Worm (Caenorhabditis elegans): ENCODE data around the gene irld-51.

The irld-51 gene

DNA sequence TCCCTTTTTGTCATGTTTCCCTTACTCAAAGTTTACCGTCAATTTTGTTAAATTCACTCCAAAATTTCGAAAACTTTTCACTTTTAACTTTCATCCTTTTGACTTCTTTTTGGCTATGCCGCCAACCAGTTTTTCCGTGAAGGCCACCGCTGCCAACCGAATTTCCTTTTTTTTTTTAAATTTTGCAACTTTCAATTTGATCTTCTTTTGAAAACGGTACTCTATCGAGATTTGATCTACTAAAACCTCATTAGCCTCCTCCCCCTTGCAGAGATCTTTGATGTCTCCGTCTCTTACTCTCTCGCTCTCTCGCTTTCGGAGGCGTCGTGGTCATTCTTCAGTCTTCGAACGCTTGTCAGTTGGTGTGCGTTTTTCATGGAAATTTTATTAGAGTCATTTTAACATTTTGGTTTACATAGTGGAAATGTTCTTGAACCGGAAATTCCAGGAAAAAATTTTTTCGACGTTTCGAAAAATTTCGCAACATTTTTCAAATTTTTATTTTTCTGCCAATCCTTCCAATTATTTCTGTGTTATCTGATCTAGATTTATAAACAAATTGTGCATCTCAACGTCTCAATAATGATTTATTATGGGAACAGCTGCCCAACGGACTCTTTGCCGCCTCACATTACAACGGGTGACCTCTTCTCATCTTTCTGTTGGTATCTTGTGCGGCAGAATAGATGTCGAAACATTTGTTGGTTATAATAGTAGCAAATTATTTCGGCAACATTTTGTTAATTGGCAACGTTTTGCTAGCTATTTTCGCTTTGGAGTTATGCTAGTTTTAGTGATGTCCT lies 42.3 kb upstream of the irld-51 start:
- no peak for TF ChIP-seq crh-2 (tag; optimal IDR thresholded peaks at IDR 0.05)
- peak; percentile 17 for TF ChIP-seq sma-9 (GFP tag; optimal IDR thresholded peaks at IDR 0.05)
- no peak for TF ChIP-seq sma-9 (tag; optimal IDR thresholded peaks at IDR 0.05)
- peak; percentile 43 for TF ChIP-seq nhr-25 (tag; optimal IDR thresholded peaks at IDR 0.05)
- TF ChIP-seq lsy-2 (tag; optimal IDR thresholded peaks at IDR 0.05): peak in 1 of 2 experiments; percentile 3
- no peak for TF ChIP-seq nhr-12 (tag; optimal IDR thresholded peaks at IDR 0.05)
- TF ChIP-seq snpc-4 (tag; optimal IDR thresholded peaks at IDR 0.05): no peak
- TF ChIP-seq nhr-23 (tag; optimal IDR thresholded peaks at IDR 0.05): no peak
- TF ChIP-seq nhr-21 (tag; optimal IDR thresholded peaks at IDR 0.05): no peak
- no peak for TF ChIP-seq ztf-4 (tag; optimal IDR thresholded peaks at IDR 0.05)
- TF ChIP-seq ceh-16 (tag; optimal IDR thresholded peaks at IDR 0.05): peak; percentile 64
- peak; percentile 44 for TF ChIP-seq mab-5 (tag; optimal IDR thresholded peaks at IDR 0.05)
- TF ChIP-seq mdl-1 (tag; optimal IDR thresholded peaks at IDR 0.05): no peak
- TF ChIP-seq nhr-129 (tag; optimal IDR thresholded peaks at IDR 0.05): peak; percentile 46
- TF ChIP-seq blmp-1 (tag; optimal IDR thresholded peaks at IDR 0.05; ENCODE audit: insufficient read depth): peak; percentile 86
- peak; percentile 7 for TF ChIP-seq unc-55 (GFP tag; optimal IDR thresholded peaks at IDR 0.05)
- no peak for TF ChIP-seq fos-1 (tag; optimal IDR thresholded peaks at IDR 0.05)

DNA sequence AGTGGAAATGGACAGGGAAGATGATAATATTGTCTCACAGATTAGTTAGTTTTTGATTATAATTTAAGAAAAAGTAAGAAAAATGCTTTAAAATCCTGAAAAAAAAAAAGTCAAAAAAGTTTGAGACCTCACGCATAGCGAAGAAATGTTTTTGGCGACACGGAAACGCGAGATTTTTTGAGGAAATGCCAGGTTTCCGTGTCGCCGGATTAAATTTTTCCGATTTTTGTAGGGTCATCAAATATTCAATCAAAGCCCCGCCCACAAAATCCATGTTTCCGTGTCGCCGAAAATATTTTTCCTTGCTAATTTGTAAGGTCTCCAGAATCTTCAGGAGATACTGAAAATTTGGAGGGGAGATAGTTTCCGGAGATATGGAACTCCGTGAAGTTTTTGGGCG lies 39.8 kb upstream of the irld-51 start:
- TF ChIP-seq nhr-21 (tag; optimal IDR thresholded peaks at IDR 0.05) (no peak), sma-3 (GFP tag; optimal IDR thresholded peaks at IDR 0.05) (no peak), blmp-1 (tag; optimal IDR thresholded peaks at IDR 0.05; ENCODE audit: insufficient read depth) (no peak), R02D3.7 (tag; optimal IDR thresholded peaks at IDR 0.05) (no peak), dmd-4 (tag; optimal IDR thresholded peaks at IDR 0.05) (no peak), nhr-10 (tag; optimal IDR thresholded peaks at IDR 0.05) (no peak)

DNA sequence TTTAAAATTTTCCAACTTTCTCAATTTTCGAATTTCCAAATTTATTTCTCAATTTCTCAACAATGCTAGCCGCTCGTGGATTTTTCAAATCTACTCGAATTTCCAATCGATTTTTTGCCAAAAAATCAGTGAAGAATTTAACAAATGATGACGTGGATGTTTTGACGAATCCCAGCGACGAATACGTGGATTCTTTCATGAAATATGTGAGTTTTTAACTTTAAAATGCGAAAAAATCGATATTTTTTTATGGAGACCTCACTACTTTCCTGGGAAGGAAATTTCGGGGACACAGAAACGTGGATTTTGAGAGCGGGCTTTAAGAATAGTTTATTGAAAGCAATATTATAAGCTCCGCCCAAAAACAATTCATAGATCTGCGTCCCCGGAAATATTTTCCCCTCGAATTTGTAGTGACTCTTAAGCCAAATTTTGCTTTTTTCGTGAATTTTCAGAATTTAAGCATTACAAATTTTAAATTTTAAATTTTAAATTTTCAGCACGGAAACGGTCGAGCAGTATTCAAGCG lies 39.1 kb upstream of the irld-51 start, which contains the start of gene K08A2.2:
Gene K08A2.2 (plus strand): TSS at position 51 of the 529 bp plus-strand sequence.
- TF ChIP-seq dmd-4 (tag; optimal IDR thresholded peaks at IDR 0.05) (no peak), egl-27 (tag; optimal IDR thresholded peaks at IDR 0.05) (no peak), gmeb-1 (tag; optimal IDR thresholded peaks at IDR 0.05) (no peak), crh-2 (tag; optimal IDR thresholded peaks at IDR 0.05) (no peak), unc-55 (GFP tag; optimal IDR thresholded peaks at IDR 0.05) (peak; percentile 17)

DNA sequence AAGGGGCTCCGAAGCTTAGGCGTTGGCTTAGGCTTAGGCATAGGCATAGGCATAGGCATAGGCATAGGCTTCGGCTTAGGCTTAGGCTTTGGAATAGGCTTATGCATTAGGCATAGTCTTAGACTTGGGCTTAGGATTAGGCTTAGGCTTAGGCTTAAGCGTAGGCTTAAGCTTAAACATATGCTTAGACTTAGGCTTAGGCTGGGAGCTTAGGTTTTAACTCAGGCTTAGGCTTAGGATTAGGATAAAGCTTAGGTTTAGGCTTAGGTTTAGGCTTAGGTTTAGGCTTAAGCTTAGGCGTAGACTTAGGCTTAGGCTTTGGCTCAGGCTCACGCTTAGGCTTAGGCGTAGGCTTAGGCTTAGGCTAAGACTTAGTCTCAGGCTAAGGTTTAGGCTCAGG lies 37.6 kb upstream of the irld-51 start:
- TF ChIP-seq lin-11 (tag; optimal IDR thresholded peaks at IDR 0.05): no peak
- TF ChIP-seq R02D3.7 (tag; optimal IDR thresholded peaks at IDR 0.05): no peak
- no peak for TF ChIP-seq elt-1 (tag; optimal IDR thresholded peaks at IDR 0.05)
- no peak for TF ChIP-seq snpc-4 (tag; optimal IDR thresholded peaks at IDR 0.05)
- TF ChIP-seq nhr-129 (tag; optimal IDR thresholded peaks at IDR 0.05): no peak
- TF ChIP-seq Y55F3AM.14 (GFP tag; optimal IDR thresholded peaks at IDR 0.05): no peak
- no peak for TF ChIP-seq mdl-1 (tag; optimal IDR thresholded peaks at IDR 0.05)
- TF ChIP-seq elt-3 (tag; optimal IDR thresholded peaks at IDR 0.05): no peak
- TF ChIP-seq dmd-4 (tag; optimal IDR thresholded peaks at IDR 0.05): no peak

DNA sequence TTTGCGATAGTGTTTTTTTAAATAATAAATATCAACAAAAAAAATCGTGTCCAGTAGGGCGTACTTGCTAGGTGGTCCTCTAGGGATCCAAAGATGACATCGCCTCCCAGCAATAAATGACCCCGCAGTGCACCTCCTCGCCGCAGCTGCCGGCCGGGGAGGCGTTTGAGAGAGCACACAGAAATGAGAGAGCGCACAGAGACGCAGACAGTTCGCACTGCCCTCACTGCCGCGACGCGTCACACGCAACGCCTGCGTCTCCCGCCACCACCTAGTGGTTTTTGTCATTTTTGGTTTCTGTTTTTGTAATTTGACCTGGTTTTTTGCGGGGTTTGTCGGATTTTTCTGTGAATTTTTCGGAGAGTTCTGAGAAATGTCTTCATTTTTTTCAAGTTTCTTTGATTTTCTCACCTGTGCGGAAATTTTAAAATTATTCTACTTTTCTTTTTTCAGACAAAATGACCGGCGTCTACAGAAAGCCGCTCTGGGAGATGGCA lies 35.4 kb upstream of the irld-51 start, which contains the start of gene lido-7:
Gene lido-7 (plus strand): TSS at position 447 of the 497 bp plus-strand sequence.
- TF ChIP-seq nhr-25 (tag; optimal IDR thresholded peaks at IDR 0.05) (no peak), R02D3.7 (tag; optimal IDR thresholded peaks at IDR 0.05) (no peak), unc-39 (tag; optimal IDR thresholded peaks at IDR 0.05) (no peak), mdl-1 (tag; optimal IDR thresholded peaks at IDR 0.05) (no peak), ZK546.5 (tag; optimal IDR thresholded peaks at IDR 0.05) (no peak), lin-13 (GFP tag; optimal IDR thresholded peaks at IDR 0.05) (peak; percentile 36), lin-11 (tag; optimal IDR thresholded peaks at IDR 0.05) (no peak), fos-1 (tag; optimal IDR thresholded peaks at IDR 0.05) (no peak), mab-5 (tag; optimal IDR thresholded peaks at IDR 0.05) (no peak), alr-1 (tag; optimal IDR thresholded peaks at IDR 0.05) (no peak), nhr-10 (tag; optimal IDR thresholded peaks at IDR 0.05) (no peak), blmp-1 (tag; optimal IDR thresholded peaks at IDR 0.05; ENCODE audit: insufficient read depth) (no peak), skn-1 (tag; optimal IDR thresholded peaks at IDR 0.05) (no peak), unc-62 (GFP tag; optimal IDR thresholded peaks at IDR 0.05) (no peak), nhr-129 (tag; optimal IDR thresholded peaks at IDR 0.05) (peak; percentile 42), aly-2 (tag; optimal IDR thresholded peaks at IDR 0.05) (no peak), ztf-4 (tag; optimal IDR thresholded peaks at IDR 0.05) (no peak), nhr-11 (tag; optimal IDR thresholded peaks at IDR 0.05) (no peak), nhr-12 (tag; optimal IDR thresholded peaks at IDR 0.05) (no peak), sem-4 (tag; optimal IDR thresholded peaks at IDR 0.05) (no peak), zag-1 (tag; optimal IDR thresholded peaks at IDR 0.05) (no peak), C34F6.9 (tag; optimal IDR thresholded peaks at IDR 0.05) (peak; percentile 23), elt-1 (tag; optimal IDR thresholded peaks at IDR 0.05) (no peak), ztf-11 (tag; optimal IDR thresholded peaks at IDR 0.05) (no peak), sma-9 (GFP tag; optimal IDR thresholded peaks at IDR 0.05) (peak; percentile 76), sma-9 (tag; optimal IDR thresholded peaks at IDR 0.05) (no peak), ama-1 (optimal IDR thresholded peaks at IDR 0.05) (no peak), lsy-2 (tag; optimal IDR thresholded peaks at IDR 0.05) (peak in 1 of 2 experiments; percentile 53), ztf-1 (GFP tag; conservative IDR thresholded peaks at IDR 0.05) (no peak), crh-2 (tag; optimal IDR thresholded peaks at IDR 0.05) (peak; percentile 34), snpc-4 (tag; optimal IDR thresholded peaks at IDR 0.05) (no peak)

Measured in whole organism, L2 larva.